Worm (Caenorhabditis elegans) whole organism, mixed stage, embryonic: Measurements from ENCODE around the gene snf-6.

ENCODE experiments used
- bed-3 ChIP-seq: fragments of 200-800 bp; sonication (Bioruptor generic); optimal IDR thresholded peaks from 3 replicates; lab custom pipeline; 2018; ENCODE audit warnings: mild to moderate bottlenecking, missing genetic modification characterization, moderate library complexity, missing compliant biosample characterization
- blmp-1 ChIP-seq: fragments of 150-350 bp; optimal IDR thresholded peaks from 2 replicates; lab custom pipeline; 2014; ENCODE audit warnings: missing biosample characterization, missing genetic modification characterization
- ceh-39 ChIP-seq: fragments of 150-350 bp; optimal IDR thresholded peaks from 2 replicates; lab custom pipeline; 2014; ENCODE audit warnings: missing biosample characterization, missing genetic modification characterization
- ceh-43 ChIP-seq: fragments of 200-800 bp; sonication (Bioruptor generic); optimal IDR thresholded peaks from 2 replicates; lab custom pipeline; 2018; ENCODE audit warnings: mild to moderate bottlenecking, missing genetic modification characterization, moderate library complexity, missing compliant biosample characterization
- ceh-83 ChIP-seq: fragments of 200-800 bp; sonication (Bioruptor generic); optimal IDR thresholded peaks from 2 replicates; lab custom pipeline; 2018; ENCODE audit warnings: mild to moderate bottlenecking, missing genetic modification characterization, missing compliant biosample characterization
- ces-1 ChIP-seq: fragments of 150-350 bp; optimal IDR thresholded peaks from 2 replicates; lab custom pipeline; 2014; ENCODE audit warnings: missing biosample characterization, missing genetic modification reagents, missing genetic modification characterization
- cnd-1 ChIP-seq: fragments of 200-800 bp; sonication (Bioruptor generic); optimal IDR thresholded peaks from 2 replicates; lab custom pipeline; 2018; ENCODE audit warnings: mild to moderate bottlenecking, missing genetic modification characterization, missing compliant biosample characterization
- drap-1 ChIP-seq: fragments of 200-800 bp; sonication (Bioruptor generic); optimal IDR thresholded peaks from 3 replicates; lab custom pipeline; 2018; ENCODE audit warnings: mild to moderate bottlenecking, missing genetic modification characterization, missing compliant biosample characterization
- elt-1 ChIP-seq: sonication (generic microtip); optimal IDR thresholded peaks from 2 replicates; lab custom pipeline; 2017; ENCODE audit warnings: missing genetic modification characterization, mild to moderate bottlenecking, missing compliant biosample characterization, antibody characterized with exemption, moderate library complexity, borderline replicate concordance; ENCODE audit not compliant: insufficient read depth
- elt-3 ChIP-seq: fragments of 150-350 bp; optimal IDR thresholded peaks from 2 replicates; lab custom pipeline; 2014; ENCODE audit warnings: missing biosample characterization, missing genetic modification characterization
- flh-1 ChIP-seq: fragments of 200-800 bp; sonication (Bioruptor generic); optimal IDR thresholded peaks from 2 replicates; lab custom pipeline; 2018; ENCODE audit warnings: mild to moderate bottlenecking, missing genetic modification characterization, moderate library complexity, missing compliant biosample characterization
- ham-2 ChIP-seq: fragments of 200-800 bp; sonication (Bioruptor generic); optimal IDR thresholded peaks from 2 replicates; lab custom pipeline; 2018; ENCODE audit warnings: mild to moderate bottlenecking, missing genetic modification characterization, missing compliant biosample characterization
- hlh-1 ChIP-seq: fragments of 150-350 bp; optimal IDR thresholded peaks from 2 replicates; lab custom pipeline; 2014; ENCODE audit warnings: missing biosample characterization, missing genetic modification reagents, missing genetic modification characterization
- lin-13 ChIP-seq: fragments of 150-350 bp; optimal IDR thresholded peaks from 2 replicates; lab custom pipeline; 2014; ENCODE audit warnings: missing biosample characterization, missing genetic modification characterization
- lsy-2 ChIP-seq: fragments of 150-350 bp; optimal IDR thresholded peaks from 2 replicates; lab custom pipeline; 2014; ENCODE audit warnings: missing biosample characterization, missing genetic modification characterization
- mab-5 ChIP-seq: fragments of 150-350 bp; optimal IDR thresholded peaks from 2 replicates; lab custom pipeline; 2014; ENCODE audit warnings: missing biosample characterization, missing genetic modification characterization
- nhr-2 ChIP-seq: fragments of 150-350 bp; optimal IDR thresholded peaks from 2 replicates; lab custom pipeline; 2014; ENCODE audit warnings: missing biosample characterization, missing genetic modification characterization
- nhr-237 ChIP-seq: fragments of 150-350 bp; optimal IDR thresholded peaks from 2 replicates; lab custom pipeline; 2014; ENCODE audit warnings: missing biosample characterization, missing genetic modification characterization
- nhr-28 ChIP-seq: fragments of 150-350 bp; optimal IDR thresholded peaks from 2 replicates; lab custom pipeline; 2014; ENCODE audit warnings: missing biosample characterization, missing genetic modification characterization
- nhr-76 ChIP-seq: sonication (generic microtip); optimal IDR thresholded peaks from 2 replicates; lab custom pipeline; 2017; ENCODE audit warnings: missing biosample characterization, missing genetic modification characterization
- pha-4 ChIP-seq: fragments of 150-350 bp; optimal IDR thresholded peaks from 2 replicates; lab custom pipeline; 2018; ENCODE audit warnings: missing biosample characterization, missing genetic modification reagents, missing genetic modification characterization
- sem-2 ChIP-seq: fragments of 200-800 bp; sonication (Bioruptor generic); optimal IDR thresholded peaks from 2 replicates; lab custom pipeline; 2018; ENCODE audit warnings: mild to moderate bottlenecking, missing genetic modification characterization, missing compliant biosample characterization
- snpc-4 ChIP-seq: fragments of 150-350 bp; optimal IDR thresholded peaks from 2 replicates; lab custom pipeline; 2014; ENCODE audit warnings: missing biosample characterization, missing genetic modification characterization
- sptf-1 ChIP-seq: sonication (generic microtip); optimal IDR thresholded peaks from 2 replicates; lab custom pipeline; 2017; ENCODE audit warnings: mild to moderate bottlenecking, missing genetic modification characterization, moderate library complexity, missing compliant biosample characterization
- unc-120 ChIP-seq: sonication (generic microtip); optimal IDR thresholded peaks from 2 replicates; lab custom pipeline; 2017; ENCODE audit warnings: missing genetic modification characterization, missing compliant biosample characterization; ENCODE audit not compliant: poor library complexity, severe bottlenecking
- unc-39 ChIP-seq: fragments of 150-350 bp; optimal IDR thresholded peaks from 2 replicates; lab custom pipeline; 2014; ENCODE audit warnings: missing biosample characterization, missing genetic modification characterization
- unc-62 ChIP-seq: fragments of 150-350 bp; optimal IDR thresholded peaks from 2 replicates; lab custom pipeline; 2014; ENCODE audit warnings: missing biosample characterization, missing genetic modification reagents, missing genetic modification characterization
- zip-8 ChIP-seq: fragments of 150-350 bp; optimal IDR thresholded peaks from 2 replicates; lab custom pipeline; 2014; ENCODE audit warnings: missing biosample characterization, missing genetic modification characterization
- ztf-11 ChIP-seq: fragments of 150-350 bp; optimal IDR thresholded peaks from 2 replicates; lab custom pipeline; 2014; ENCODE audit warnings: missing biosample characterization, missing genetic modification characterization

The snf-6 gene

DNA sequence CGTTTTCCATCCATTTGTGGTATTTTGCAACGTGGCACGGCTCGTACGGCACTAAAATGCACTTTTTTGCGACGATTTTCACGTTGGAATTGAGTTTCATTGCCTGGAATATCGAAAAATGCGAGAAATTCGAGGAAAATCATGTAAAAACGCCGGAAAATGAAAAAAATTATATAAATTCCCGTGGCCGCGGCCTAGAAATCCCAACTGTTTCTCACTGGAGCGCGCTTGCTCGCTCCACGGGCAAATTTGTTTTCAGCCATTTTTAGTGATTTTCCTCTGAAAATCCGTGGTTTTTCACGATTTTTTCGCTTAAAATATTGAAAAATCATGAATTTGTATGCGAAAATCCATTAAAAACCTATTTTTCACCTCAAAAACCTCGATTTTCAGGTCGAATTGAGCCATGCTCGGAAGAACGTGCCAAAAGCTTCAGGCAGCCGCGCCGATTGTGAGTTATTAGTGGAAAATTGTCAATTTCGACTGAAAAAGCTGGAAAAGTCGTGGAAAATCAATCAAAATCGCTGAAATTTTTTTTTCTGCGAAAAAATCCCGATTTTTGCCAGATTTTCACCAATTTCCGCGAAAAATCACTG is 7.6 kb upstream of the snf-6 start, which contains the start of the genes Y67D2.5 and cisd-3.2:
TSS of gene Y67D2.5 (minus strand) at position 145 of the 596 bp plus-strand sequence.
TSS of gene cisd-3.2 (plus strand) at position 394 of the 596 bp plus-strand sequence.
- no peak for TF ChIP-seq pha-4 (tag; lab: Kevin White, UChicago)
- TF ChIP-seq elt-1, result no peak
- TF ChIP-seq hlh-1 (tag; lab: Kevin White, UChicago), result no peak
- peak; percentile 3 for TF ChIP-seq ces-1 (GFP tag; lab: Kevin White, UChicago)
- no peak for TF ChIP-seq lin-13 (tag; lab: Kevin White, UChicago)
- TF ChIP-seq flh-1 (GFP tag; lab: Kevin White, UChicago), result no peak
- peak; percentile 16 for TF ChIP-seq nhr-237 (tag; lab: Kevin White, UChicago)
- no peak for TF ChIP-seq ztf-11 (tag; lab: Kevin White, UChicago)
- TF ChIP-seq zip-8 (tag; lab: Kevin White, UChicago), result no peak
- no peak for TF ChIP-seq mab-5 (tag; lab: Kevin White, UChicago)
- TF ChIP-seq ham-2 (GFP tag; lab: Kevin White, UChicago), result no peak
- no peak for TF ChIP-seq unc-39
- TF ChIP-seq elt-3, result no peak
- no peak for TF ChIP-seq lsy-2 (tag; lab: Kevin White, UChicago)
- TF ChIP-seq, all 35 proteins: peak for 2

DNA sequence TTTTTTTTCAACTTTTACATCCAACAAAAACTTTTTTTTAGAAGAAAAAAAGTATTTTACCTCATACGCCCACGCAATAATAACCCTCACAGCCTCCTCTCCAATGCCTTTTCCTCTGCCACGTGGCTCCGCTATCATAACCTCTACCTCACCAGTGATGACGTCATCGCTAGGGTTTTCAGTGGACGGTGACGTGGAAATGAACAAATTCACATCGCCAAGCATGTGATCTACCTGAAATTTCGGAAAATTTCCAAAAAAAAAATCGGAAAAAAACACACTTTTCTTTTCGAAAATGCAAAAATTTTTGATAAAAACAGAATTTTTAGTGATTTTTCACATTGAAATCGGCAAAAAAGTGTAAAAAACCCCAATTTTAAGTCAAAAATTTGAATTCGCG is 6.7 kb upstream of the snf-6 start:
- no peak for TF ChIP-seq nhr-2
- TF ChIP-seq zip-8 (tag; lab: Kevin White, UChicago), result peak; percentile 74

- no peak for TF ChIP-seq blmp-1 (tag; lab: Kevin White, UChicago)
- TF ChIP-seq elt-1, result no peak
- TF ChIP-seq ham-2 (GFP tag; lab: Kevin White, UChicago), result no peak
- no peak for TF ChIP-seq ztf-11 (tag; lab: Kevin White, UChicago)
- TF ChIP-seq zip-8 (tag; lab: Kevin White, UChicago), result no peak
- no peak for TF ChIP-seq bed-3 (GFP tag; lab: Kevin White, UChicago)
- no peak for TF ChIP-seq lin-13 (tag; lab: Kevin White, UChicago)
- TF ChIP-seq elt-3, result no peak
- TF ChIP-seq unc-62 (GFP tag; lab: Kevin White, UChicago), result no peak
- TF ChIP-seq snpc-4 (tag; lab: Kevin White, UChicago), result no peak
- no peak for TF ChIP-seq unc-120 (tag; lab: Kevin White, UChicago)
- no peak for TF ChIP-seq lsy-2 (tag; lab: Kevin White, UChicago)
- no peak for TF ChIP-seq sem-2 (GFP tag; lab: Kevin White, UChicago)
- no peak for TF ChIP-seq ceh-43
- TF ChIP-seq pha-4 (tag; lab: Kevin White, UChicago), result no peak
- TF ChIP-seq sptf-1 (tag; lab: Kevin White, UChicago), result no peak
- no peak for TF ChIP-seq ces-1 (GFP tag; lab: Kevin White, UChicago)
- no peak for TF ChIP-seq nhr-2
Measured at ce11 chrIII:1534431-1534830, 1.8 kb upstream of the snf-6 start.

ce11 chrIII:1533615-1534014 is 988 bp upstream of the snf-6 start, which contains the start of gene mtg-1:
mtg-1 (plus strand) TSS chrIII:1533774.
- TF ChIP-seq sem-2 (GFP tag; lab: Kevin White, UChicago) (no peak), lsy-2 (tag; lab: Kevin White, UChicago) (peak; percentile 7), pha-4 (tag; lab: Kevin White, UChicago) (no peak)

DNA sequence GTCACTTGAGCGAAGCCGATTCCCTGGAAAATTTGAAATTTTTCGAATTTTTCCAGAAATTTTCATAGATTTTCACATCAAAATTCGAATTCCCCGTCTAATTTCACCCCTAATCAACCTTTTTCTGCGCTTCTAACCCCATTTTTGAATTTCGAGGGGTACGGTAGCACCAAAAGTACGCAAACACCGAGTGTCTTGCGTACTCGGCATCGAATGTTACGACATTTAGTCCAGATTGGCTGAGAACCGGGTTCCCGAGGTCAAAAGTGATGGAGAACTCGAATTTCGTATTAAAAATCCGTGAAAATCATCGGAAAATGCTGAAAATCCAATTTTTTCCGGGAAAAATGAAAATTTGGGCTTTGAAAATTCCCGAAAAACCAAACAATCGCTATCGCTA is 4.2 kb downstream of the snf-6 start:
- no peak for TF ChIP-seq nhr-28 (tag; lab: Kevin White, UChicago)
- peak; percentile 6 for TF ChIP-seq lsy-2 (tag; lab: Kevin White, UChicago)

DNA sequence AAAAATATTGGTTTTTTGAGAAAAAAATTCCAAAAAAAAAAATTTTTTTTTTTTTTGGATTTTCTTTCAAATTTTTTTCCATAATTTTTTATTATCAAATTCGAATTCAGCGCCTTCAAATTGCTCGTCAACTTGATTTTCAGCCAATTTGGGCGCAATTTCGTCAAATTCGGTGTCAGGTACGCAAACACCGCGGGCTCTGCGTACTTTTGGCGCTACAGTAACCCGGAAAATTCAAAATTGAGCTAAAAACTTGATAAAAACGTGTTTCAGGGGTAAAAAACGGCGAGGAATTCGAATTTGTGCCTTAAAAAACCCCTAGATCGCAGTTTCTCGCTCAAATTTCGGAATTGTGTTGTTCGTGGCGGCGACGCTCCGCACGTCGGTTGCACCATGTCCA is 12.7 kb downstream of the snf-6 start:
- TF ChIP-seq mab-5 (tag; lab: Kevin White, UChicago), result no peak
- no peak for TF ChIP-seq drap-1 (GFP tag; lab: Kevin White, UChicago)
- peak; percentile 12 for TF ChIP-seq lin-13 (tag; lab: Kevin White, UChicago)
- TF ChIP-seq ceh-39 (tag; lab: Kevin White, UChicago), result no peak
- TF ChIP-seq nhr-76, result no peak
- TF ChIP-seq elt-1, result no peak
- no peak for TF ChIP-seq sem-2 (GFP tag; lab: Kevin White, UChicago)
- TF ChIP-seq nhr-2, result no peak
- no peak for TF ChIP-seq ceh-83 (GFP tag; lab: Kevin White, UChicago)
- no peak for TF ChIP-seq cnd-1 (tag; lab: Kevin White, UChicago)
- TF ChIP-seq nhr-237 (tag; lab: Kevin White, UChicago), result no peak
- peak; percentile 66 for TF ChIP-seq lsy-2 (tag; lab: Kevin White, UChicago)
